Worm (Caenorhabditis elegans): ENCODE measurements around the gene lst-2.

- no peak for TF ChIP-seq athp-1 (tag; optimal IDR thresholded peaks at IDR 0.05)
- TF ChIP-seq unc-62 (GFP tag; optimal IDR thresholded peaks at IDR 0.05): no peak
- TF ChIP-seq ceh-79 (tag; optimal IDR thresholded peaks at IDR 0.05): no peak
- TF ChIP-seq nfya-1 (tag; optimal IDR thresholded peaks at IDR 0.05; ENCODE audit: borderline replicate concordance, insufficient read depth): no peak
- no peak for TF ChIP-seq attf-3 (GFP tag; conservative IDR thresholded peaks at IDR 0.05)
- no peak for TF ChIP-seq somi-1 (GFP tag; optimal IDR thresholded peaks at IDR 0.05)
- no peak for TF ChIP-seq chd-7 (tag; optimal IDR thresholded peaks at IDR 0.05)
Observed at ce11 chrX:4402854-4403253, 19.7 kb upstream of the lst-2 start, which contains the start of gene D1079.1.

Measured in whole organism, young adult.